Fruit fly (Drosophila melanogaster) ovary, adult (tissue): ENCODE measurements around the gene Cpr76Bb.

Experiments used
- CG17801 ChIP-seq: fragments of 200-800 bp; optimal IDR thresholded peaks from 2 replicates; lab custom pipeline; 2019; ENCODE audit warnings: missing biosample characterization, mild to moderate bottlenecking, missing genetic modification characterization, moderate library complexity; ENCODE audit not compliant: partially characterized antibody

The Cpr76Bb gene

DNA sequence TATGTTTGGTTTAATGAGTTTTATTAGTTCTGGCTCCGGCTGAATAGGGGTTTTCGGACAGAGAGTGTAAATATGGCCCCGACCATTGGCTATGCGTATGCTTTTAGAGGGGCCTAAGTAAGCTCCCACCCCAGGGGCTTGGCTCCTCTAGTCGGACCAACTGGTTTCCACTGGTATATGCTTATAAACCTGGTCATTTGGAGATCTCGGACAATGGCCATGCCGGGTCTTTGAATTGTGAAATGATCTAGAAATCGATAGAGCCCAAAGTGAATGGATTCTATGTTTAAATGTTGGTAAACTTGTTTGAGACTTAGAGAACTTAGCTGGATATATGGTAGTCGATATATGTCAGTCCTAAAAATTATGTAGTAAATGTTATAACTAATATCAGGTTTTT is 39.2 kb downstream of the Cpr76Bb start:
- TF ChIP-seq CG17801 (GFP tag; lab: Kevin White, UChicago): no peak

DNA sequence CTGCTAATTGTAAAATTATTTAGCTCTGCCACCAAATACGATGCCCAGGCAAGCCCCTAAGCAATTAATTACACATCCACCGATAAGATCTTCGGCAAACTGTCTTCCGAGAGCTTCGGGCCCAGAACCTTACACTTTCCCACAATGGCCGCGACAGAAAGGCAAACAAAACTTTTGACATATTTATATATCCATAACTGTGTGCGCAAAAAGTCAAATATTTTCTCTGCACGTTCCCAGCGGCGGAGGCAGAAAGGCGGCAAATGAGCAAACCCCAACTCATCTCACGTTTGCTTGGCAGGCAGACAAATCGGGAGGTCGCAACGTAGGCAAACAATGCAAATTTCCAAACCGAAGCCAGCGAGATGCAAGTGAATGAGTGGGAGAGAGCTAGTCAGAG is 39.7 kb downstream of the Cpr76Bb start:
- no peak for TF ChIP-seq CG17801 (GFP tag; lab: Kevin White, UChicago)

DNA sequence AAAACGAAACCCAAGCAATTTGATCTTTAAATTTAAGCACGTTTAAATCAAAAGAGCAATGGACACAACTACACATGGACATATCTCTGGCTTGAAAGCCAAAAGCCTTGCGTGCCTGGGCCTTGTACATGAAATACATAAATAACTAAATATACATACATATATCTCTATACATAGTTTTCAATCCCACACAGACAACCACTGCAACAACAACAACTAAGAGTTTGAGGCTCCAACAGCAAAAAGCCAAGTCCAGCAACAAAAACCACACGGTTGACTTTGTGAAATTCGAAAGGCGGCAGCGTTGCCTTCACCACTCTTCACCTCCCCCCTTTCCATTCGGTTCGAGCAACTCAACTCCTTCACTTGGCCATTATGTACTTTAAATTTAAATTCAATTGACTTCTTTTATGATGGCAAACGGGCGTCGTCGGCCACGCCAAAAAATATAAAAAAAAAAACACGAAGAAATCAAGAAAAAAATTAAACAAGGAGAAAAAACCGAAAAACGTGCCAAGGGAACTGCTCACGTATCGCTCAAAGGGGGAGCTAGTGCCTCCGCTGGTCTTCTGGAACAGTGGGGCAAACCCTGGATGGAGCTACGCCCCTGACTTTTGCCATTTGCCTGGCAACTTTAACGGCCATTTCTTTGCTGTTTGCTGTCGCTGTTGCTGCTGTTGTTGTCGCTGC is 40.7 kb downstream of the Cpr76Bb start:
- no peak for TF ChIP-seq CG17801 (GFP tag; lab: Kevin White, UChicago)

DNA sequence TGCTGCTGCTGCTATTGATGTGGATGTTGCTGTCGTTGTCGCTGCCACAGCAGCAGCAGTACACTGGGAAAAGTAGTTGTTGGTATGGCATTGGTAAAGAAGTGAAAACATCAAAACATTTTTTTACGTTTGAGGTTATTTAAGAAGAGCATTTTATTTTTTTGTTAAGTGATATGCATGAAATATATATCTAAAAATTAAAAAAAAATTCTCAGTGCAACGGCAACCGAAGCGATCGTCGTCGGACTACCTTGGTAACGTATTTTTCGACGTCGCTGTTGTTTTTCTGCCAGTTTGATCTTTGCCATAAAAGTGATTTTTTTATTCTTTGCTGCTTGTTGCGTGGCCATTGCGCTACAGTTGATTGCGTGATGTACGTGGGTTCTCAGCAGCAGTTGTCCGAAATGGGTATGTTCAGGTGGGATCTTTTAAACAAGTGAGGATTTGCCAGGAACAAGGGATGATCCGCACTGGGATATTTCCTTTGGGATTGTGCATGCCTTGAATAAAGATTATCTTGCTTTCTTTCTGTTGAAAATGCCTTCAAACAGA is 41.3 kb downstream of the Cpr76Bb start:
- no peak for TF ChIP-seq CG17801 (GFP tag; lab: Kevin White, UChicago)

DNA sequence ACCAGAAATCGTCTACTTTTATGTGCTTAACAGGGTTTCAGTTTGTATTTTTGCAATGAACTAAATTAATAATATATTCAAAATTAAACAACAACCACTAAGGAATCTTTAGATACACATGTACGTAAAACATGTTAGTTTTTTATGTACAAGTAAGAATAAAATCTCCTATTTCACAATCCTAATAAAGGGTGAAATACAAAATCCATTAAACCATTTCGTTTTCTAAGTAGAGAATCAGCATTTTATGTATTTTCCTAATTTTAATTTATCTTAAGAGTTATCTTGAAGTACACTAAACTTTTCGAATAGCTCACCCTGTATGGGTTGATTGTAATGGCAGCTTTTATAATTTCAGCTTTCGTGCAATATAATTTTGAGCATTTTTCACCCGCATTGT is 42.3 kb downstream of the Cpr76Bb start:
- TF ChIP-seq CG17801 (GFP tag; lab: Kevin White, UChicago): no peak

DNA sequence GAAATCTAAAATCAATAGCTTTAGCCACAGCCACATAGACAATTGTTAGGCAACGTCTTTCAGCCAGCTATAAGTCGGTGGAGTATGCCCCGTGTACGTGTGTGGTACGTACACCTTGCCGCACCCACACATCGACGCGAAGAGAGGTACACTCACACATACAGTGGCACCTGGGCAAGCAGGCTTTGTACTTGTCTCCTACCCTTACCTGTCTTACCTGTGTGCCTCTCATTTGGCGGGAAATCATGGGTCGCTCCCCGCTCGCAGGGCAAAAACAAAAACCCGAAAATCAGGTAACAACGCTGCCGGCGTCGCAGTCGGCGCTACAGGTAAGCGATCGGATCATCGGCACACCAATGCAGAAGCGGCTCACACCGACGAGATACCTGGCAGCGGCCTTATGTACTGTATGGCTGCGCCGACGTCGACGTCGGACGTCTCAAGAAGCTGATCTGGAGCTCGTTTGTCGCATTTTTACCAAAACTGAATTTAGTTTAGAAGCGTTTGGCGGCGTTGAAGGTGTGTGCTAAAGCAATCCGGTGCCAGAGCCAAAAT is 42.8 kb downstream of the Cpr76Bb start:
- no peak for TF ChIP-seq CG17801 (GFP tag; lab: Kevin White, UChicago)

DNA sequence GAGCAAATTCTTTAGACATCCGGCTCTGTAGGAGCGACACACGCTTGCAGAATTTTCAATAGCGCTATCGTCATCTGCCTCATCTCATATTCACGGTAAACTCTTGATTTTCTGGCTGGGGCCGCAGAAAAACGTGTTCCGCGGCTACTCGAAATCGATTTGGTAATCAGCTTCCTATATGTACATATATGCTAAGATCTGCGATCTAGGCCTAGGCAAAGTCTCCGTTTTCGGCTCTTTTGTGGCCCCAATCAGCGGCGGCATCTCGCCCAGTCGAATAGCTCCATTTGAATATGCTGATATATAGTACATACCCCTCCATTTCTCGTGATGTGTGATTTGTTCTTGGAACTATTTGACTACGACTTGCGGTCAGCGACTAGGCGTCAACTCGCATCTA is 43.6 kb downstream of the Cpr76Bb start:
- TF ChIP-seq CG17801 (GFP tag; lab: Kevin White, UChicago): no peak

DNA sequence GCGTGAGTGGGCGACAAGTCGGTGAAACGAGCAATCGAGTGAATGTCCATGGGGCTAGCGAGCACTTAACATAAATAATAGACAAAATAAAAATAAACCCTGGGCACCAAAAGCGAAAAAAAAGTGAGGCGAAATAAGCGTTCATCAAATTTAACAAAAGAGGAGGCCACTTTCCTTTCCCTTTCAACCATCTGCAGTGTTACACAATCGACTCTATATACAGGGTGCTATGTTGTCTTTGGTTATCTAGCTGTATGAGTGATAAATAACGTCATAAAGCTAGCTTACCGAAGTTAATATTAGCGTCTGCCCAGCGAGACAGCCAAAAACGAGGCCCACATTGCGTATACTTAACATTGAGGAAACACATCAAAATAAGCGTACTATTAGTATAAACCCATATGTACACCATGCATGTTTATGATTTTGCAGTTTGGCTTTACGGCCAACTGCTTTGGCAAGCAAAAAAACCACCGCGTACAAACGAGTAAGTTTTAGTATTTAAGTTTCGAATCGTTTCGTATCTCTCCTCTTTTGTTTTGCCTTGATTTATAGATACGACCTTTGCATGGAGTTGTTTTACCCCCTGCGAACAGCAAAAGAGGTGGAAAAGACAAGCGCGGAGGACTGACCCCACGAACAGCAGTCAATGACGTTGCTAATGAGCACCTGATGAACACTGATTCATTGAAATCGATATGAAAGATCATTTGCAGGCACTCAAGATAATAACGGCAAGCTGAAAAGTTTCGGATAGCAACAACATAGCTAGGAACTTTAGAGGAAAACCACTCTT is 45.7 kb downstream of the Cpr76Bb start:
- TF ChIP-seq CG17801 (GFP tag; lab: Kevin White, UChicago): no peak

DNA sequence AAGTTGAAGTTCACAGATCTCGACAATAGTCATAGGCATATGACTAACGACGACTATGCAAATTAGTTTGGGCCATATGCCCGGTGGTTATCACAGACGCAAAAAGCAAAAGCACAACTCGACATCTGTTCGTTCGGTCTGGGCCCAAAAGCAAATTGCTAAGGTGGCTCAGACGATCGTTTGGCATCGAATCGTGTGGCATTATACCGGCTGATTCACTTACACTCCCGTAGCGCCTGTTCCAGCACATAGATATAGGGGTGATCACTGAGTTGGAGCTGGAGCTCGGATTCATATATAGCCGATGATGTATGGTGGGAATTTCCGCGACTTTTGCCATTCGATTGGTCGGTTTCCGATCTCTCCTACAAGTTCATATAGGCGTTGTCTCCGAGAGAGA is 46.7 kb downstream of the Cpr76Bb start:
- no peak for TF ChIP-seq CG17801 (GFP tag; lab: Kevin White, UChicago)

DNA sequence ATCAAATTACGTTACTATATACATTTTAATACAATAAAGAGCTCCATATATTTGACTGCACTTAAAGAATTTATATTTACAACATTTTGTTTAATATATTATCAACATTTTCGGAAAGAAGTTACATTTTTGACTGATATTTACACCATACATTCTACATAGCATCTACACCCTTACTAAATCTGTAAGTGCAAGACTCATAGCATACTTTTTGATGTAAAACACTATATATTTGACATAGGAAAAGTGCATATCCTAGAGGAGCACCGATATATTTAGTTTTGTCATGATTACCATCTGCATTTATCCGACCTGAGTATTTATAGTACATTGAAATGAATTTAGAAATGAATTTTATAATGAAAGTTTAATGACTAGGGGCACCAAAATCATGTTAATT is 49.5 kb downstream of the Cpr76Bb start:
- no peak for TF ChIP-seq CG17801 (GFP tag; lab: Kevin White, UChicago)

DNA sequence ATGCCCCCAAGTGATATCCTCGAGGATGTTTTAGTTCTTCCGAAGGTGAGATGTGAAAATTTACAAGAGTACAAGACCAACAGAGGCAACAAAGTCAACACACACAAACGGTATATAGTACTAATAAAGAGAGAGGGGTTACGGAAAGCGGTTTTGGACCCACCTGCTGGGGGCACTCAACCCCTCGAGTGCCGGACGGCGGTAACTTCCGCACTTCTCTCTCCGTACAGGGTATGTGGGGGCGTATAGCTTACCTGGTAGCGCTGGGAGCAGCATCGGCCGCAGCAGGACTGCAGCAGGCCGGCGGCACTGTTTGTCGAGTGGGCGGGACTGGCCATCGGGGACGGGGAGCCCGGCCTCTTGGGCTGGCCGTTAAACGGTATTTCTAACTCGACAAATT is 50.0 kb downstream of the Cpr76Bb start:
- no peak for TF ChIP-seq CG17801 (GFP tag; lab: Kevin White, UChicago)
